Worm (Caenorhabditis elegans) whole organism, mixed stage, embryonic: ENCODE data around the gene Y57G11C.1147.

Experiments used
- ces-1 ChIP-seq: fragments of 150-350 bp; optimal IDR thresholded peaks from 2 replicates; lab custom pipeline; 2014; ENCODE audit warnings: missing biosample characterization, missing genetic modification reagents, missing genetic modification characterization
- mab-5 ChIP-seq: fragments of 150-350 bp; optimal IDR thresholded peaks from 2 replicates; lab custom pipeline; 2014; ENCODE audit warnings: missing biosample characterization, missing genetic modification characterization
- pha-4 ChIP-seq: fragments of 150-350 bp; optimal IDR thresholded peaks from 2 replicates; lab custom pipeline; 2018; ENCODE audit warnings: missing biosample characterization, missing genetic modification reagents, missing genetic modification characterization

DNA sequence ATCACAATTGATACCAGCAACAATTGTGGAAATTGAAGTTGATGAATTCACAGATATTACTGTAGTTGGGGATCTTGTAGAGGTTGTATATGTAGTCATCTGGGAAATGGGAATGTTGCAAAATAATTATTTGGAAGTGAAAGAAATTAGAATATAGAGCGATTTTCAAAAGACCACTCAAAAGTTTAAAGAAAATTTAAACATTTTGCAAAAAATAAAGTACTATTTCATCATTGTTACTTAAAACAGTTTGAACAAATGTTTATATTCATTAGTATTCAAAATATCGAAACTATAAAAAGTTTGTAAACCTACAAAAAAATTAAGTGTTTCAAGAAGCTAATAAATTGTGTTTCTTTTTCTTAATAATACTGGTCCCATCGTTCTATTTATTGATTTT is 19.0 kb upstream of the Y57G11C.1147 start, which contains the start of gene Y57G11C.46:
- no peak for TF ChIP-seq mab-5 (tag; lab: Kevin White, UChicago)
- TF ChIP-seq pha-4, result no peak
- TF ChIP-seq ces-1, result no peak
